Fruit fly (Drosophila melanogaster): ENCODE measurements around the gene glec.

glec gene

DNA sequence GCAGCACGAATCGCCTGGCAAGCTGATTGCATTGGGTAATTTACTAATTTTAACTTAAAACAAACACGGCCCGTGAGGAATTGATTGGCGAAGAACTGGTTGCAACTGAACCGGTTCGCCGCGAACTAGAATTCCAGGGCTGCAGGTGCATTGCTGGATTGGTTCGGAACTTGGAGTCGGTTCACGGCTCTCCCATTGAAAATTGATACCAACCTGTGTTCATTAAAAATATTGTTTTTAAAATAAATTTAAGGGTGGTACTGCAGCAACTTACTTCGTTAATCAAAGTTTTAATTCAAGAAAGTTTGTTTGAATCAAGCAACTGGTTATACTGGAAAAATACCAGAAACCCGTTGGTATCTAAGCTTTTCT, 33.5 kb downstream of the glec start, which contains the start of gene CASK (continued):
- TF ChIP-seq CG7987 (GFP tag; optimal IDR thresholded peaks at IDR 0.05) (no peak), NC2β (GFP tag; optimal IDR thresholded peaks at IDR 0.05) (peak; percentile 37), gsb (GFP tag; IDR thresholded peaks at IDR 0.05) (no peak), toy (GFP tag; IDR thresholded peaks at IDR 0.05) (no peak), Optix (GFP tag; IDR thresholded peaks at IDR 0.05) (no peak), gem (tag; optimal IDR thresholded peaks at IDR 0.05) (peak; percentile 29), GATAe (GFP tag; conservative IDR thresholded peaks at IDR 0.05) (no peak), sens (GFP tag) (peak; percentile 84), seq (GFP tag; IDR thresholded peaks at IDR 0.05) (no peak), CG2678 (tag; optimal IDR thresholded peaks at IDR 0.05) (no peak), Hmx (GFP tag; optimal IDR thresholded peaks at IDR 0.05) (no peak), vvl (GFP tag; IDR thresholded peaks at IDR 0.05) (0 out of 2 replicates have a peak, but pooled peaks have one; percentile 16), z (GFP tag; IDR thresholded peaks at IDR 0.05) (no peak), CG17186 (GFP tag; optimal IDR thresholded peaks at IDR 0.05) (no peak), sd (tag; optimal IDR thresholded peaks at IDR 0.05) (peak; percentile 63), sug (tag; optimal IDR thresholded peaks at IDR 0.05) (peak; percentile 24), CG12769 (tag; optimal IDR thresholded peaks at IDR 0.05) (no peak), salm (tag; optimal IDR thresholded peaks at IDR 0.05) (no peak), pan (optimal IDR thresholded peaks at IDR 0.05) (no peak), pan (GFP tag; optimal IDR thresholded peaks at IDR 0.05 in 1 of 2, IDR thresholded peaks at IDR 0.05 in 1 of 2) (no peak), CG4424 (GFP tag; optimal IDR thresholded peaks at IDR 0.05) (no peak), CG34422 (GFP tag; IDR thresholded peaks at IDR 0.05) (no peak), CG33213 (GFP tag; optimal IDR thresholded peaks at IDR 0.05) (peak; percentile 49), Usf (GFP tag; optimal IDR thresholded peaks at IDR 0.05) (no peak), Xbp1 (GFP tag; optimal IDR thresholded peaks at IDR 0.05) (peak; percentile 30), sob (GFP tag; IDR thresholded peaks at IDR 0.05) (no peak), CG11456 (GFP tag; IDR thresholded peaks at IDR 0.05) (no peak), Rfx (GFP tag; IDR thresholded peaks at IDR 0.05) (no peak), CG6254 (GFP tag; optimal IDR thresholded peaks at IDR 0.05) (no peak), CG1647 (GFP tag; optimal IDR thresholded peaks at IDR 0.05) (no peak), CG10565 (GFP tag; optimal IDR thresholded peaks at IDR 0.05) (no peak), odd (GFP tag; optimal IDR thresholded peaks at IDR 0.05) (no peak), Adf1 (GFP tag; IDR thresholded peaks at IDR 0.05) (no peak), slou (GFP tag; optimal IDR thresholded peaks at IDR 0.05) (no peak), CG42726 (GFP tag; IDR thresholded peaks at IDR 0.05; ENCODE audit: partially characterized antibody) (no peak), CG7963 (GFP tag; IDR thresholded peaks at IDR 0.05; ENCODE audit: partially characterized antibody) (no peak), ttk (GFP tag; IDR thresholded peaks at IDR 0.05) (no peak), ase (GFP tag; IDR thresholded peaks at IDR 0.05) (no peak), eve (GFP tag; optimal IDR thresholded peaks at IDR 0.05) (no peak), CG9932 (GFP tag; IDR thresholded peaks at IDR 0.05) (0 out of 2 replicates have a peak, but pooled peaks have one; percentile 29), ranshi (GFP tag; IDR thresholded peaks at IDR 0.05) (no peak), CG6272 (GFP tag; IDR thresholded peaks at IDR 0.05) (no peak), CG17912 (GFP tag; optimal IDR thresholded peaks at IDR 0.05) (no peak), Spps (tag; optimal IDR thresholded peaks at IDR 0.05) (no peak), kni (GFP tag; optimal IDR thresholded peaks at IDR 0.05) (peak; percentile 9), ems (GFP tag; optimal IDR thresholded peaks at IDR 0.05) (no peak), HmgD (GFP tag; optimal IDR thresholded peaks at IDR 0.05) (peak; percentile 8), CG8944 (GFP tag; optimal IDR thresholded peaks at IDR 0.05) (no peak), CG10267 (tag; optimal IDR thresholded peaks at IDR 0.05) (peak; percentile 17), CG10147 (GFP tag; optimal IDR thresholded peaks at IDR 0.05) (no peak), CG11504 (tag; optimal IDR thresholded peaks at IDR 0.05) (peak; percentile 44), PHDP (tag; optimal IDR thresholded peaks at IDR 0.05) (no peak), CG14014 (GFP tag; IDR thresholded peaks at IDR 0.05) (no peak)
